Worm (Caenorhabditis elegans) whole organism, L1 larva: ENCODE measurements around the gene ptr-8.
A peak's percentile ranks its signal among the peaks of the same experiment; 100 is the strongest.

Experiments
- C04F5.9 ChIP-seq: sonication (generic microtip); optimal IDR thresholded peaks from 2 replicates; lab custom pipeline; 2016; ENCODE audit warnings: missing genetic modification characterization, missing compliant biosample characterization
- C16A3.4 ChIP-seq: fragments of 150-350 bp; optimal IDR thresholded peaks from 2 replicates; lab custom pipeline; 2014; ENCODE audit warnings: missing biosample characterization, missing genetic modification characterization
- aly-2 ChIP-seq: fragments of 150-350 bp; optimal IDR thresholded peaks from 2 replicates; lab custom pipeline; 2014; ENCODE audit warnings: missing biosample characterization, missing genetic modification characterization
- ama-1 ChIP-seq: fragments of 150-350 bp; optimal IDR thresholded peaks from 2 replicates; lab custom pipeline; 2014
- ceh-63 ChIP-seq: fragments of 200-800 bp; sonication (Bioruptor generic); optimal IDR thresholded peaks from 2 replicates; lab custom pipeline; 2018; ENCODE audit warnings: mild to moderate bottlenecking, missing genetic modification characterization, missing compliant biosample characterization
- ceh-8 ChIP-seq: fragments of 200-800 bp; sonication (Bioruptor generic); optimal IDR thresholded peaks from 2 replicates; lab custom pipeline; 2018; ENCODE audit warnings: mild to moderate bottlenecking, missing genetic modification characterization, moderate library complexity, missing compliant biosample characterization
- ceh-82 ChIP-seq, 3 experiments: fragments of 150-350 bp in 1 of 3; sonication (generic microtip) in 2 of 3; optimal IDR thresholded peaks; 2 replicates each; lab custom pipeline; 2014 to 2017; ENCODE audit warnings: missing biosample characterization in 3 of 3, missing genetic modification characterization in 3 of 3
- efl-1 ChIP-seq, 4 experiments: fragments of 150-350 bp; optimal IDR thresholded peaks in 3 of 4; peaks in 1 of 4; 1 replicate in 1 of 4; 2 replicates in 3 of 4; lab custom pipeline; 2014; ENCODE audit warnings: missing biosample characterization in 2 of 4, missing genetic modification characterization in 2 of 4, missing genetic modification reagents in 2 of 4
- egl-27 ChIP-seq, 2 experiments: fragments of 150-350 bp in 1 of 2; sonication (generic microtip); optimal IDR thresholded peaks; 3 replicates each; lab custom pipeline; 2017 to 2018; ENCODE audit warnings: missing biosample characterization in 2 of 2, missing genetic modification characterization in 2 of 2, missing genetic modification reagents in 2 of 2
- elt-2 ChIP-seq: sonication (generic microtip); optimal IDR thresholded peaks from 2 replicates; lab custom pipeline; 2016; ENCODE audit warnings: missing genetic modification characterization, mild to moderate bottlenecking, inconsistent platforms, missing compliant biosample characterization, missing genetic modification reagents
- elt-3 ChIP-seq, 6 experiments: fragments of 150-350 bp in 1 of 6; sonication (generic microtip); optimal IDR thresholded peaks; 2 replicates each; lab custom pipeline; 2017 to 2018; ENCODE audit warnings: missing biosample characterization in 6 of 6, missing genetic modification characterization in 6 of 6, inconsistent platforms in 1 of 6
- fkh-10 ChIP-seq: sonication (generic microtip); optimal IDR thresholded peaks from 2 replicates; lab custom pipeline; 2017; ENCODE audit warnings: missing biosample characterization, missing genetic modification reagents, missing genetic modification characterization
- fos-1 ChIP-seq: fragments of 150-350 bp; optimal IDR thresholded peaks from 2 replicates; lab custom pipeline; 2014; ENCODE audit warnings: missing biosample characterization, missing genetic modification characterization
- hlh-17 ChIP-seq: fragments of 200-800 bp; sonication (Bioruptor generic); optimal IDR thresholded peaks from 2 replicates; lab custom pipeline; 2018; ENCODE audit warnings: missing genetic modification characterization, mild to moderate bottlenecking, missing compliant biosample characterization, moderate library complexity, borderline replicate concordance
- hpl-2 ChIP-seq: fragments of 150-350 bp; optimal IDR thresholded peaks from 2 replicates; lab custom pipeline; 2014; ENCODE audit warnings: missing biosample characterization, missing genetic modification reagents, missing genetic modification characterization
- irx-1 ChIP-seq: sonication (generic microtip); optimal IDR thresholded peaks from 2 replicates; lab custom pipeline; 2016; ENCODE audit warnings: missing genetic modification characterization, missing compliant biosample characterization
- isw-1 ChIP-seq: fragments of 200-800 bp; sonication (Bioruptor generic); IDR thresholded peaks from 2 replicates; pipeline ENCODE4 v1.3.6; 2022; ENCODE audit warnings: missing genetic modification characterization, missing compliant biosample characterization
- lin-13 ChIP-seq: fragments of 150-350 bp; optimal IDR thresholded peaks from 2 replicates; lab custom pipeline; 2014; ENCODE audit warnings: missing biosample characterization, missing genetic modification reagents, missing genetic modification characterization
- lin-14 ChIP-seq: fragments of 200-800 bp; sonication (Bioruptor generic); optimal IDR thresholded peaks from 2 replicates; lab custom pipeline; 2018; ENCODE audit warnings: mild to moderate bottlenecking, missing genetic modification characterization, moderate library complexity, missing compliant biosample characterization
- lin-15B ChIP-seq: fragments of 150-350 bp; sonication (generic microtip); optimal IDR thresholded peaks from 3 replicates; lab custom pipeline; 2014; ENCODE audit warnings: missing biosample characterization, missing genetic modification characterization
- lin-35 ChIP-seq, 2 experiments: fragments of 150-350 bp; optimal IDR thresholded peaks; 2 replicates each; lab custom pipeline; 2014; ENCODE audit warnings: missing biosample characterization in 2 of 2, missing genetic modification characterization in 2 of 2, missing genetic modification reagents in 2 of 2
- lsy-2 ChIP-seq, 2 experiments: fragments of 150-350 bp; optimal IDR thresholded peaks; 2 replicates each; lab custom pipeline; 2014; ENCODE audit warnings: missing biosample characterization in 2 of 2, missing genetic modification characterization in 2 of 2
- mdl-1 ChIP-seq, 2 experiments: fragments of 150-350 bp; optimal IDR thresholded peaks; 2 replicates each; lab custom pipeline; 2014 to 2017; ENCODE audit warnings: missing biosample characterization in 2 of 2, missing genetic modification characterization in 2 of 2, inconsistent platforms in 1 of 2
- mef-2 ChIP-seq: fragments of 150-350 bp; optimal IDR thresholded peaks from 2 replicates; lab custom pipeline; 2014; ENCODE audit warnings: missing biosample characterization, missing genetic modification characterization
- mep-1 ChIP-seq: fragments of 150-350 bp; optimal IDR thresholded peaks from 2 replicates; lab custom pipeline; 2014; ENCODE audit warnings: missing biosample characterization, missing genetic modification characterization
- nhr-11 ChIP-seq: fragments of 150-350 bp; optimal IDR thresholded peaks from 2 replicates; lab custom pipeline; 2014; ENCODE audit warnings: missing biosample characterization, missing genetic modification characterization
- nhr-19 ChIP-seq: fragments of 200-800 bp; sonication (Bioruptor generic); conservative IDR thresholded peaks from 2 replicates; pipeline ENCODE4 v1.3.6; 2022; ENCODE audit warnings: missing genetic modification characterization, missing compliant biosample characterization
- nhr-20 ChIP-seq: sonication (generic microtip); optimal IDR thresholded peaks from 2 replicates; lab custom pipeline; 2016; ENCODE audit warnings: mild to moderate bottlenecking, missing genetic modification characterization, missing compliant biosample characterization
- nhr-47 ChIP-seq: sonication (generic microtip); optimal IDR thresholded peaks from 2 replicates; lab custom pipeline; 2016; ENCODE audit warnings: mild to moderate bottlenecking, missing genetic modification characterization, moderate library complexity, missing compliant biosample characterization
- nhr-71 ChIP-seq: sonication (generic microtip); optimal IDR thresholded peaks from 2 replicates; lab custom pipeline; 2016; ENCODE audit warnings: mild to moderate bottlenecking, missing genetic modification characterization, moderate library complexity, missing compliant biosample characterization
- nhr-76 ChIP-seq: sonication (generic microtip); optimal IDR thresholded peaks from 2 replicates; lab custom pipeline; 2017; ENCODE audit warnings: missing biosample characterization, missing genetic modification characterization
- nhr-77 ChIP-seq: fragments of 150-350 bp; optimal IDR thresholded peaks from 2 replicates; lab custom pipeline; 2014; ENCODE audit warnings: missing biosample characterization, missing genetic modification characterization
- nhr-84 ChIP-seq: sonication (generic microtip); optimal IDR thresholded peaks from 2 replicates; lab custom pipeline; 2017; ENCODE audit warnings: missing biosample characterization, missing genetic modification characterization
- nhr-85 ChIP-seq: sonication (generic microtip); peaks from one replicate; lab custom pipeline; 2016; ENCODE audit warnings: missing genetic modification characterization, inconsistent platforms, missing compliant biosample characterization
- pag-3 ChIP-seq: sonication (generic microtip); optimal IDR thresholded peaks from 2 replicates; lab custom pipeline; 2017; ENCODE audit warnings: missing genetic modification characterization, mild to moderate bottlenecking, missing compliant biosample characterization, antibody characterized with exemption, borderline replicate concordance; ENCODE audit not compliant: insufficient read depth
- pax-3 ChIP-seq: fragments of 200-800 bp; sonication (Bioruptor generic); optimal IDR thresholded peaks from 2 replicates; lab custom pipeline; 2018; ENCODE audit warnings: mild to moderate bottlenecking, missing genetic modification characterization, moderate library complexity, missing compliant biosample characterization
- pqm-1 ChIP-seq: sonication (generic microtip); optimal IDR thresholded peaks from 3 replicates; lab custom pipeline; 2017; ENCODE audit warnings: missing biosample characterization, missing genetic modification characterization
- rnt-1 ChIP-seq: sonication (generic microtip); optimal IDR thresholded peaks from 2 replicates; lab custom pipeline; 2016; ENCODE audit warnings: mild to moderate bottlenecking, missing genetic modification characterization, moderate library complexity, missing compliant biosample characterization
- skn-1 ChIP-seq: fragments of 150-350 bp; optimal IDR thresholded peaks from 2 replicates; lab custom pipeline; 2014; ENCODE audit warnings: missing biosample characterization, missing genetic modification characterization
- snu-23 ChIP-seq: sonication (generic microtip); optimal IDR thresholded peaks from 2 replicates; lab custom pipeline; 2016; ENCODE audit warnings: missing genetic modification characterization, missing compliant biosample characterization
- sox-4 ChIP-seq: sonication (generic microtip); optimal IDR thresholded peaks from 2 replicates; lab custom pipeline; 2016; ENCODE audit warnings: missing genetic modification characterization, missing compliant biosample characterization
- sptf-1 ChIP-seq: fragments of 150-350 bp; optimal IDR thresholded peaks from 2 replicates; lab custom pipeline; 2014; ENCODE audit warnings: missing biosample characterization, missing genetic modification characterization
- sup-37 ChIP-seq: fragments of 200-800 bp; sonication (Bioruptor generic); optimal IDR thresholded peaks from 2 replicates; lab custom pipeline; 2018; ENCODE audit warnings: mild to moderate bottlenecking, missing genetic modification characterization, missing compliant biosample characterization
- tbx-2 ChIP-seq: sonication (generic microtip); optimal IDR thresholded peaks from 2 replicates; lab custom pipeline; 2016; ENCODE audit warnings: missing genetic modification characterization, missing compliant biosample characterization
- unc-130 ChIP-seq: fragments of 150-350 bp; optimal IDR thresholded peaks from 2 replicates; lab custom pipeline; 2017; ENCODE audit warnings: missing biosample characterization, missing genetic modification characterization, inconsistent platforms
- unc-62 ChIP-seq: fragments of 150-350 bp; optimal IDR thresholded peaks from 2 replicates; lab custom pipeline; 2014; ENCODE audit warnings: missing biosample characterization, missing genetic modification reagents, missing genetic modification characterization
- unc-86 ChIP-seq: sonication (generic microtip); optimal IDR thresholded peaks from 2 replicates; lab custom pipeline; 2016; ENCODE audit warnings: missing genetic modification characterization, missing compliant biosample characterization
- vab-15 ChIP-seq: sonication (generic microtip); optimal IDR thresholded peaks from 2 replicates; lab custom pipeline; 2017; ENCODE audit warnings: missing genotype, mild to moderate bottlenecking, missing genetic modification characterization, missing compliant biosample characterization
- xbp-1 ChIP-seq: sonication (generic microtip); optimal IDR thresholded peaks from 2 replicates; lab custom pipeline; 2016; ENCODE audit warnings: missing genetic modification characterization, missing compliant biosample characterization
- zag-1 ChIP-seq: fragments of 150-350 bp; optimal IDR thresholded peaks from 2 replicates; lab custom pipeline; 2014; ENCODE audit warnings: missing biosample characterization, missing genetic modification characterization
- ztf-11 ChIP-seq, 2 experiments: sonication (generic microtip); optimal IDR thresholded peaks; 2 replicates each; lab custom pipeline; 2016 to 2017; ENCODE audit warnings: missing genetic modification characterization in 2 of 2, missing biosample characterization in 1 of 2, missing compliant biosample characterization in 1 of 2

The ptr-8 gene

ce11 chrII:10888979-10889378, at the start of gene ptr-8:
TSS of gene ptr-8 (plus strand) at chrII:10889279.
- TF ChIP-seq efl-1 (optimal IDR thresholded peaks at IDR 0.05; lab: Kevin White, UChicago) (no peak), efl-1 (GFP tag; optimal IDR thresholded peaks at IDR 0.05 in 1 of 2; lab: Kevin White, UChicago) (peak in 1 of 2 experiments; percentile 72), vab-15 (tag; lab: Kevin White, UChicago) (no peak), nhr-84 (tag; lab: Kevin White, UChicago) (no peak), nhr-85 (tag; lab: Kevin White, UChicago) (peak; percentile 33)

ce11 chrII:10840067-10840466, 49.0 kb upstream of the ptr-8 start:
- TF ChIP-seq nhr-85 (tag; lab: Kevin White, UChicago) (peak; percentile 82), lin-14 (GFP tag; lab: Kevin White, UChicago) (peak; percentile 85), sox-4 (tag; lab: Kevin White, UChicago) (peak; percentile 66), nhr-47 (peak; percentile 90), zag-1 (no peak), ceh-63 (GFP tag; lab: Kevin White, UChicago) (no peak), ama-1 (no peak), C04F5.9 (peak; percentile 85), ceh-82 (tag; optimal IDR thresholded peaks at IDR 0.05; lab: Kevin White, UChicago) (peak; percentile 72 to 88 (median 82)), lin-35 (GFP tag; optimal IDR thresholded peaks at IDR 0.05; lab: Kevin White, UChicago) (peak; percentile 77 to 89), nhr-19 (GFP tag; lab: Robert Waterston, UW) (peak; percentile 85), pag-3 (tag; lab: Kevin White, UChicago) (no peak), lin-15B (tag; lab: Kevin White, UChicago) (no peak), snu-23 (GFP tag; lab: Kevin White, UChicago) (peak; percentile 93), fos-1 (tag; lab: Kevin White, UChicago) (peak; percentile 82), unc-62 (GFP tag; lab: Kevin White, UChicago) (no peak), sptf-1 (tag; lab: Kevin White, UChicago) (no peak), hlh-17 (no peak), mep-1 (peak; percentile 82), skn-1 (tag; lab: Kevin White, UChicago) (peak; percentile 74), irx-1 (tag; lab: Kevin White, UChicago) (peak; percentile 77), elt-3 (tag; optimal IDR thresholded peaks at IDR 0.05; lab: Kevin White, UChicago) (peak in 4 of 6 experiments; percentile 55 to 83 (median 64)), mdl-1 (tag; optimal IDR thresholded peaks at IDR 0.05; lab: Kevin White, UChicago) (peak; percentile 9 to 86), isw-1 (GFP tag; lab: Robert Waterston, UW) (peak; percentile 39), fkh-10 (GFP tag; lab: Kevin White, UChicago) (peak; percentile 78), unc-86 (peak; percentile 62), aly-2 (peak; percentile 80), elt-2 (tag; lab: Kevin White, UChicago) (peak; percentile 55), nhr-20 (tag; lab: Kevin White, UChicago) (peak; percentile 88), hpl-2 (GFP tag; lab: Kevin White, UChicago) (no peak), unc-130 (peak; percentile 80), ceh-8 (peak; percentile 77), pqm-1 (no peak), lin-13 (peak; percentile 84), ztf-11 (tag; optimal IDR thresholded peaks at IDR 0.05; lab: Kevin White, UChicago) (peak in 1 of 2 experiments; percentile 19), tbx-2 (tag; lab: Kevin White, UChicago) (peak; percentile 84), sup-37 (GFP tag; lab: Kevin White, UChicago) (no peak), rnt-1 (tag; lab: Kevin White, UChicago) (peak; percentile 93), pax-3 (tag; lab: Kevin White, UChicago) (peak; percentile 35), nhr-76 (tag; lab: Kevin White, UChicago) (peak; percentile 20), lsy-2 (tag; optimal IDR thresholded peaks at IDR 0.05; lab: Kevin White, UChicago) (peak; percentile 77 to 79), nhr-11 (tag; lab: Kevin White, UChicago) (no peak), xbp-1 (tag; lab: Kevin White, UChicago) (peak; percentile 72), nhr-77 (tag; lab: Kevin White, UChicago) (peak; percentile 63), mef-2 (tag; lab: Kevin White, UChicago) (peak; percentile 30), egl-27 (tag; optimal IDR thresholded peaks at IDR 0.05; lab: Kevin White, UChicago) (peak in 1 of 2 experiments; percentile 54), nhr-71 (peak; percentile 91), C16A3.4 (tag; lab: Kevin White, UChicago) (peak; percentile 88)
